Fruit fly (Drosophila melanogaster): Measurements from ENCODE around the gene Desi.

Gene Desi

DNA sequence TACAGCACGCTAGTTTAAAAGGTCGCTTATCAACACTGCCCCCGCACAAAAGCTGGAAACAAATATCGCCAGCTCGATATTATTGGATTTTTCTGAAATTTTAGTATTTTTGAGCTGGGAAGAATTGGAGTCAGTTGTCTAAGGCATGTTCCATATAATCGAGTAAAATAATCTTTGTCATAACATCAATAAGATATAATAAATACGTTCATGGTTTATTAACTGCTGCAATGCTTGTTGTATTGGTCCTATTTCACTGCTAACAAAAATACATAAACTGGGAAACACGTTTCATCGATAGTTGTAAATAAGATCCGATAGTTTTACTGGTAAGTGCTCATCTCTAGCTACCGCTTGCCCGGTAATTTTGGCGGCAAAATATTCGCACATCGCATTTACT, 8.8 kb downstream of the Desi start, which contains the start of the genes Art1 and Mcm5:
Gene Art1 (minus strand): TSS at position 41 of the 400 bp plus-strand sequence.
Gene Mcm5 (plus strand): TSS at position 339 of the 400 bp plus-strand sequence.
- TF ChIP-seq tj (GFP tag; optimal IDR thresholded peaks at IDR 0.05) = no peak
- peak; percentile 69 for TF ChIP-seq Hr96 (GFP tag; optimal IDR thresholded peaks at IDR 0.05)
- peak; percentile 45 for TF ChIP-seq CG11617 (GFP tag; optimal IDR thresholded peaks at IDR 0.05)
- peak; percentile 5 for TF ChIP-seq Clk (GFP tag; optimal IDR thresholded peaks at IDR 0.05)
- peak; percentile 73 for TF ChIP-seq toe (GFP tag; optimal IDR thresholded peaks at IDR 0.05)
- peak; percentile 47 for TF ChIP-seq bab1 (GFP tag; optimal IDR thresholded peaks at IDR 0.05)
- TF ChIP-seq CG14711 (tag; optimal IDR thresholded peaks at IDR 0.05) = peak; percentile 38
- TF ChIP-seq CG7045 (GFP tag; optimal IDR thresholded peaks at IDR 0.05) = peak; percentile 47
- no peak for TF ChIP-seq CG33017 (tag; optimal IDR thresholded peaks at IDR 0.05)
- TF ChIP-seq CG7101 (tag; optimal IDR thresholded peaks at IDR 0.05) = peak; percentile 33
- TF ChIP-seq Crg-1 (GFP tag; optimal IDR thresholded peaks at IDR 0.05) = peak; percentile 59
- TF ChIP-seq cic (GFP tag; optimal IDR thresholded peaks at IDR 0.05) = no peak
- peak; percentile 39 for TF ChIP-seq kay (GFP tag; ENCODE audit: borderline replicate concordance)
- peak; percentile 76 for TF ChIP-seq CG1620 (GFP tag; optimal IDR thresholded peaks at IDR 0.05)
- TF ChIP-seq CG12768 (GFP tag; optimal IDR thresholded peaks at IDR 0.05) = peak; percentile 2
- no peak for TF ChIP-seq ovo (GFP tag; optimal IDR thresholded peaks at IDR 0.05)
- TF ChIP-seq pad (GFP tag; optimal IDR thresholded peaks at IDR 0.05) = peak; percentile 58
- no peak for TF ChIP-seq cnc (optimal IDR thresholded peaks at IDR 0.05)
- TF ChIP-seq Mnt (GFP tag; optimal IDR thresholded peaks at IDR 0.05) = peak; percentile 75
- TF ChIP-seq CG5204 (GFP tag; optimal IDR thresholded peaks at IDR 0.05) = peak; percentile 66

DNA sequence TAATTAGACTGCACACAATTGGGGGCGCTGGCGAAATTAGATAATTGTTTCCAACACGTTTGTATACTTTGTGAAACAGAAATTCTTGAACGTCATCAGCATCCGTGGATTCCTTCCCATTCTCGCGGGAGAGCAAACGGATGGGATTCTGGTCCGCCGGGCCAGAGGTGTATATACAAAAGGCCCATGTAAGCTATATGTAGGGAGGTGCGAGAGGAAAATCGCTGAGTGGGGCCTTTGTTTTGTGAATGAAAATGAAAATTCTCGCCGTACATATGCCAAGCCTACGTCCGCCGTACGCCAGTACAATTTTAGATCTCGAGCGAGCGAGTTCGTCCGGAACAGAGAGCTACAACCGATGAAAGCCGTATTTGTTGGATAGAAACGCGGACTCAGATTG, 13.2 kb downstream of the Desi start, which contains the start of gene CG14687:
Gene CG14687 (plus strand): TSS at position 301 of the 400 bp plus-strand sequence.
- TF ChIP-seq bab1 (GFP tag; optimal IDR thresholded peaks at IDR 0.05) (no peak), Crg-1 (GFP tag; optimal IDR thresholded peaks at IDR 0.05) (no peak), CG7101 (tag; optimal IDR thresholded peaks at IDR 0.05) (no peak), Mnt (GFP tag; optimal IDR thresholded peaks at IDR 0.05) (no peak), pad (GFP tag; optimal IDR thresholded peaks at IDR 0.05) (no peak), CG11617 (GFP tag; optimal IDR thresholded peaks at IDR 0.05) (no peak), Clk (GFP tag; optimal IDR thresholded peaks at IDR 0.05) (no peak)

DNA sequence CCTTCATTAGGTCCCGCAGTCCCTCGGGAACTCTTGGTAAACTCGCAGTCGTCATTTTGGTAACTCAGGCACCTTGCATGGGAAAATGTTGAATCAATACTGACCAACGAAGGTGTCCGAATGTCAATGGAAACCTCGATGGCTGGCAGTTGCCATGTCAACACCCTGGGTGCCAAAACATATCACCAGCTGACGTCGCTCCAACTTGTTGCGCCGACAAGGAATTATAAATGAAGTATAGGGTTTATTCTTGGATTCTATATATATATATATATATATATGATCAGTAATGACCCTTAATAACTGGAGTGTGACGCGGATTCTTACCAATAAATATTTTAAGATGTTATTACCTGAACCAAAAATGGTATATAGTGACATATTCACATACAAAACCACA, 24.5 kb downstream of the Desi start, which contains the start of gene CG14692:
Gene CG14692 (minus strand): TSS at position 101 of the 400 bp plus-strand sequence.
- TF ChIP-seq CG12768 (GFP tag; optimal IDR thresholded peaks at IDR 0.05) (no peak), Mnt (GFP tag; optimal IDR thresholded peaks at IDR 0.05) (no peak), bab1 (GFP tag; optimal IDR thresholded peaks at IDR 0.05) (no peak), kay (GFP tag; ENCODE audit: borderline replicate concordance) (no peak), Crg-1 (GFP tag; optimal IDR thresholded peaks at IDR 0.05) (no peak), ovo (GFP tag; optimal IDR thresholded peaks at IDR 0.05) (no peak), CG7101 (tag; optimal IDR thresholded peaks at IDR 0.05) (no peak), cnc (optimal IDR thresholded peaks at IDR 0.05) (no peak), tj (GFP tag; optimal IDR thresholded peaks at IDR 0.05) (no peak), Hr96 (GFP tag; optimal IDR thresholded peaks at IDR 0.05) (no peak), CG5204 (GFP tag; optimal IDR thresholded peaks at IDR 0.05) (no peak), CG7045 (GFP tag; optimal IDR thresholded peaks at IDR 0.05) (no peak), pad (GFP tag; optimal IDR thresholded peaks at IDR 0.05) (no peak), Clk (GFP tag; optimal IDR thresholded peaks at IDR 0.05) (no peak), CG14711 (tag; optimal IDR thresholded peaks at IDR 0.05) (no peak), CG33017 (tag; optimal IDR thresholded peaks at IDR 0.05) (no peak), cic (GFP tag; optimal IDR thresholded peaks at IDR 0.05) (no peak)

DNA sequence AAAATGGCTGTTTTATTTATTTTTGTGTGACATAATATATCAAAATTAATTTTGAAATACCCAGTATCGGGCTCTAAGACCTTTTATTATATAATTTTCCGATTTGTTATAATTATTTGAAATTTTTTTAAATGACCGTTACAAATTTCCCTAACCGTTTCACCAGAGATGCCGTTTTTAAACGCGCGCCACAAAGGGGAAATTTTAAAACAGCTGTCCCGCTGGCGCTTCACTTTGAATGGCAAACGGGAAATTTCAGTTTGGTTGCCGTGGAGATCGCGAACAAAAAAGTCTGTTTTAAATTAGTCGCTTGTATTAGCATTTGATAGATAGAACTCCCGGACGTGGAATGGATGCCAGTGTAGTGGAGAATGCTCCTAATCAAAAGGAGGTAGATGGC, 35.7 kb downstream of the Desi start, which contains the start of the genes CG14693 and TTLL15:
Gene CG14693 (minus strand): TSS at position 16 of the 400 bp plus-strand sequence.
Gene TTLL15 (plus strand): TSS at position 257 of the 400 bp plus-strand sequence.
- TF ChIP-seq kay (GFP tag; ENCODE audit: borderline replicate concordance) = peak; percentile 82
- TF ChIP-seq CG1620 (GFP tag; optimal IDR thresholded peaks at IDR 0.05) = no peak

DNA sequence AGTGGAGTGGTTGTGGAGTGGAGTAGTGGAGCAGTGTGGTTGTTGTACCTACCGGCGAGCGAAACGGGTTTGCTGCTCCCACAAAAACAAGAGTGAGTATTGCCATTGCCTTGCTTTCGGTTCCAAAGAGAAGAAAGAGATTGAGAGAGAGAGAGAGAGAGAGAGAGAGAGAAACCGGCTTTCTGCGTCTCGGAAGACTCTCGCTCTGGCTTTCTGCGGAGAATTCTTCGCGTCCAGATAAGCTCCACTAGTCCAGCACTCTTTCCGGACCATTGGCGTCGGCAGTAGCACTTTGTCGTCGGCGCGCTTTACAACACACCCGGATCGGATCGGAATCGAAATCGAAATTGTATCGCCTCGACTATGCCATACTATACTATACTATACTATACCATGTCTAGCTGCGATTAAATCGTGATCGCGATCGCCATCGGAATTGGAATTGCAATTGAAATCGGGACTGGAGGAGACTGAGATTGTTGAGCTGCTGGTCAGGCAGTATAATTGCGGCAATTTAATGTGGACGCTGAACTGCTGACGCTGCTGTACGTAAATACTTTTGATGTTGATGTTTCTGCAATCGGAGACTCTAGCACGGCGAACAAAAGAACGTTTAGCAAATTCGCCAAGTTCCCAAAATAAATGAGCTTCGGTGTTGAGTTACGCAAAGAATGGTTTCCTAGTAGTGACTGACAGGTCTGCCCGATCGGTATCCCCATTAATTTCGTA, 47.6 kb downstream of the Desi start, which contains the start of gene Cad86C:
Gene Cad86C (plus strand): TSS at position 284 of the 729 bp plus-strand sequence.
- peak; percentile 94 for TF ChIP-seq tj (GFP tag; optimal IDR thresholded peaks at IDR 0.05)
- no peak for TF ChIP-seq Crg-1 (GFP tag; optimal IDR thresholded peaks at IDR 0.05)
- peak; percentile 10 for TF ChIP-seq CG7045 (GFP tag; optimal IDR thresholded peaks at IDR 0.05)
- TF ChIP-seq bab1 (GFP tag; optimal IDR thresholded peaks at IDR 0.05) = peak; percentile 51

DNA sequence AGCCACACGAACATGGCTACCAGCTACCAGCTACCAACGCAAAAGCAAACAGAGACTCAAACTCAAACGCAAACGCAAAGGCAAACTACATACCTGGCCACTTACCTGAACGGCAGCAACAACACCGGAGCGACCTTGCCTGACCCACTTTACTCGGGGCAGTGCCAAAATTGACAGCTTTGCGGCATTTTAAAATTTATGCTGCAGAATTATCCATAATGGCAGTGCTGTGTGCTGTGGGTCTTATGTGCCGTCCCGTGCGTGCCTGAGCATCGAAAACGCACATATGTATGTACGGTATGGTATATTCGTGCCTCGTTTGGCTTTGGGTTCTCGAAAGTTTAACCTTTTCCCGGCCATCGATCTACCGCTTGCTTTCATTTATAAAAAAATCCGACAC, 49.3 kb downstream of the Desi start:
- no peak for TF ChIP-seq toe (GFP tag; optimal IDR thresholded peaks at IDR 0.05)

DNA sequence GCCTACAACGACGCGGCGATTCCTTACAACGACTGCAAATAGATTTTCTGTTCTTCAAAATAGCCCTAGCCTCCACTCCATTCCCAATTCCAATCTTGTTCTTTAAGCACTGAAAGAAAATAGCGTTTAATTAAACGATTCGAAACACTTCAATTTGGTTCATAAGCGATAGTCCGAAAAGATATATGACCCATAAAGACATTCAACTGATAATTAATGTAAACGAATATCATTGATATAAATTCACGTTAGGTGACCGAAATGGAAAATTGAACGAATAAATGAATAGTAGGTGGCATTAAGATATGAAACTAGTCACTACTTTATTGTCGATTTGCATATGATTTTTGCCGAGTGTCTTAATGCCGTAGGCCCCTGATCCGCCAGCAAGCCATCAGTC, 50.4 kb downstream of the Desi start:
- TF ChIP-seq CG12768 (GFP tag; optimal IDR thresholded peaks at IDR 0.05) (no peak), CG14711 (tag; optimal IDR thresholded peaks at IDR 0.05) (no peak), toe (GFP tag; optimal IDR thresholded peaks at IDR 0.05) (no peak), tj (GFP tag; optimal IDR thresholded peaks at IDR 0.05) (no peak), Clk (GFP tag; optimal IDR thresholded peaks at IDR 0.05) (no peak), Crg-1 (GFP tag; optimal IDR thresholded peaks at IDR 0.05) (no peak), kay (GFP tag; ENCODE audit: borderline replicate concordance) (no peak), cnc (optimal IDR thresholded peaks at IDR 0.05) (no peak), ovo (GFP tag; optimal IDR thresholded peaks at IDR 0.05) (no peak), Mnt (GFP tag; optimal IDR thresholded peaks at IDR 0.05) (no peak), cic (GFP tag; optimal IDR thresholded peaks at IDR 0.05) (no peak), CG1620 (GFP tag; optimal IDR thresholded peaks at IDR 0.05) (no peak), Hr96 (GFP tag; optimal IDR thresholded peaks at IDR 0.05) (no peak), bab1 (GFP tag; optimal IDR thresholded peaks at IDR 0.05) (no peak), CG7045 (GFP tag; optimal IDR thresholded peaks at IDR 0.05) (no peak), CG5204 (GFP tag; optimal IDR thresholded peaks at IDR 0.05) (no peak), CG7101 (tag; optimal IDR thresholded peaks at IDR 0.05) (no peak), CG33017 (tag; optimal IDR thresholded peaks at IDR 0.05) (no peak), CG11617 (GFP tag; optimal IDR thresholded peaks at IDR 0.05) (no peak), pad (GFP tag; optimal IDR thresholded peaks at IDR 0.05) (no peak)
